Worm (Caenorhabditis elegans) whole organism, late embryonic: Measurements from ENCODE around the gene ins-7.
A peak's percentile ranks its signal among the peaks of the same experiment; 100 is the strongest.

Experiments used
- K09A11.1 ChIP-seq: sonication (generic microtip); optimal IDR thresholded peaks from 2 replicates; lab custom pipeline; 2017; ENCODE audit warnings: antibody characterized with exemption, mild to moderate bottlenecking, missing genetic modification characterization, missing compliant biosample characterization; ENCODE audit not compliant: insufficient read depth
- T23F11.4 ChIP-seq: fragments of 200-800 bp; sonication (Bioruptor generic); optimal IDR thresholded peaks from 2 replicates; lab custom pipeline; 2018; ENCODE audit warnings: mild to moderate bottlenecking, missing genetic modification characterization, missing compliant biosample characterization
- Y22D7AL.16 ChIP-seq: sonication (generic microtip); optimal IDR thresholded peaks from 2 replicates; lab custom pipeline; 2016; ENCODE audit warnings: missing genetic modification characterization, missing compliant biosample characterization
- ahr-1 ChIP-seq: sonication (generic microtip); optimal IDR thresholded peaks from 2 replicates; lab custom pipeline; 2016; ENCODE audit warnings: missing genetic modification characterization, missing compliant biosample characterization
- ceh-18 ChIP-seq: sonication (generic microtip); optimal IDR thresholded peaks from 2 replicates; lab custom pipeline; 2016; ENCODE audit warnings: missing genetic modification characterization, missing compliant biosample characterization
- ceh-2 ChIP-seq: sonication (generic microtip); optimal IDR thresholded peaks from 2 replicates; lab custom pipeline; 2016; ENCODE audit warnings: missing genotype, missing genetic modification characterization, missing compliant biosample characterization
- ceh-22 ChIP-seq: sonication (generic microtip); optimal IDR thresholded peaks from 2 replicates; lab custom pipeline; 2017; ENCODE audit warnings: missing biosample characterization, missing genetic modification characterization
- ceh-24 ChIP-seq: sonication (generic microtip); optimal IDR thresholded peaks from 2 replicates; lab custom pipeline; 2016; ENCODE audit warnings: mild to moderate bottlenecking, missing genetic modification characterization, missing compliant biosample characterization
- ceh-30 ChIP-seq: fragments of 150-350 bp; optimal IDR thresholded peaks from 2 replicates; lab custom pipeline; 2014; ENCODE audit warnings: missing biosample characterization, missing genetic modification characterization
- ceh-31 ChIP-seq: sonication (generic microtip); optimal IDR thresholded peaks from 2 replicates; lab custom pipeline; 2016; ENCODE audit warnings: missing genetic modification characterization, missing compliant biosample characterization
- ceh-34 ChIP-seq: sonication (generic microtip); optimal IDR thresholded peaks from 2 replicates; lab custom pipeline; 2016; ENCODE audit warnings: mild to moderate bottlenecking, missing genetic modification characterization, missing compliant biosample characterization
- ceh-45 ChIP-seq: fragments of 200-800 bp; sonication (Bioruptor generic); IDR thresholded peaks from 2 replicates; pipeline ENCODE4 v1.3.6; 2022; ENCODE audit warnings: missing genetic modification reagents, missing genetic modification characterization, missing compliant biosample characterization
- ceh-48 ChIP-seq: sonication (generic microtip); optimal IDR thresholded peaks from 2 replicates; lab custom pipeline; 2016; ENCODE audit warnings: missing genetic modification characterization, inconsistent platforms, missing compliant biosample characterization
- ceh-6 ChIP-seq: fragments of 200-800 bp; sonication (Bioruptor generic); optimal IDR thresholded peaks from 2 replicates; lab custom pipeline; 2018; ENCODE audit warnings: mild to moderate bottlenecking, missing genetic modification characterization, missing compliant biosample characterization
- che-1 ChIP-seq: sonication (generic microtip); optimal IDR thresholded peaks from 2 replicates; lab custom pipeline; 2016; ENCODE audit warnings: mild to moderate bottlenecking, missing genetic modification characterization, missing compliant biosample characterization
- dmd-4 ChIP-seq: sonication (generic microtip); optimal IDR thresholded peaks from 2 replicates; lab custom pipeline; 2016; ENCODE audit warnings: borderline replicate concordance, missing genetic modification characterization, missing compliant biosample characterization
- dve-1 ChIP-seq: sonication (generic microtip); optimal IDR thresholded peaks from 2 replicates; lab custom pipeline; 2017; ENCODE audit warnings: antibody characterized with exemption, mild to moderate bottlenecking, missing genetic modification characterization, missing compliant biosample characterization
- elt-2 ChIP-seq: sonication (generic microtip); optimal IDR thresholded peaks from 2 replicates; lab custom pipeline; 2016; ENCODE audit warnings: missing genetic modification reagents, missing genetic modification characterization, missing compliant biosample characterization
- elt-4 ChIP-seq: sonication (generic microtip); optimal IDR thresholded peaks from 2 replicates; lab custom pipeline; 2016; ENCODE audit warnings: missing genetic modification characterization, missing compliant biosample characterization
- eyg-1 ChIP-seq: sonication (generic microtip); optimal IDR thresholded peaks from 2 replicates; lab custom pipeline; 2016; ENCODE audit warnings: missing genotype, missing genetic modification characterization, missing compliant biosample characterization
- fkh-6 ChIP-seq: sonication (generic microtip); optimal IDR thresholded peaks from 2 replicates; lab custom pipeline; 2016; ENCODE audit warnings: missing genetic modification characterization, missing compliant biosample characterization
- gmeb-2 ChIP-seq: sonication (generic microtip); optimal IDR thresholded peaks from 2 replicates; lab custom pipeline; 2016; ENCODE audit warnings: missing genetic modification characterization, inconsistent platforms, missing compliant biosample characterization
- hlh-13 ChIP-seq: fragments of 200-800 bp; sonication (Bioruptor generic); optimal IDR thresholded peaks from 2 replicates; lab custom pipeline; 2018; ENCODE audit warnings: mild to moderate bottlenecking, missing genetic modification characterization, missing compliant biosample characterization
- hlh-30 ChIP-seq: sonication (generic microtip); optimal IDR thresholded peaks from 2 replicates; lab custom pipeline; 2017; ENCODE audit warnings: antibody characterized with exemption, missing genetic modification characterization, missing compliant biosample characterization; ENCODE audit not compliant: insufficient read depth
- hlh-6 ChIP-seq: sonication (generic microtip); optimal IDR thresholded peaks from 2 replicates; lab custom pipeline; 2016; ENCODE audit warnings: missing genotype, missing genetic modification characterization, missing compliant biosample characterization
- hlh-8 ChIP-seq: sonication (generic microtip); optimal IDR thresholded peaks from 2 replicates; lab custom pipeline; 2016; ENCODE audit warnings: missing genotype, missing genetic modification characterization, missing compliant biosample characterization
- madf-2 ChIP-seq: sonication (generic microtip); optimal IDR thresholded peaks from 2 replicates; lab custom pipeline; 2017; ENCODE audit warnings: missing genetic modification characterization, missing compliant biosample characterization
- mec-3 ChIP-seq: sonication (generic microtip); optimal IDR thresholded peaks from 2 replicates; lab custom pipeline; 2016; ENCODE audit warnings: borderline replicate concordance, missing genetic modification characterization, missing compliant biosample characterization
- npax-4 ChIP-seq: sonication (generic microtip); optimal IDR thresholded peaks from 2 replicates; lab custom pipeline; 2016; ENCODE audit warnings: missing genetic modification characterization, missing compliant biosample characterization
- odd-2 ChIP-seq: sonication (generic microtip); optimal IDR thresholded peaks from 2 replicates; lab custom pipeline; 2017; ENCODE audit warnings: antibody characterized with exemption, mild to moderate bottlenecking, missing genetic modification characterization, missing compliant biosample characterization
- pag-3 ChIP-seq: sonication (generic microtip); optimal IDR thresholded peaks from 2 replicates; lab custom pipeline; 2016; ENCODE audit warnings: missing compliant biosample characterization, missing genetic modification characterization, borderline replicate concordance
- pros-1 ChIP-seq: fragments of 150-350 bp; optimal IDR thresholded peaks from 2 replicates; lab custom pipeline; 2014; ENCODE audit warnings: missing biosample characterization, missing genetic modification reagents, missing genetic modification characterization
- rnt-1 ChIP-seq: sonication (generic microtip); optimal IDR thresholded peaks from 2 replicates; lab custom pipeline; 2016; ENCODE audit warnings: missing genetic modification characterization, missing compliant biosample characterization
- sdc-2 ChIP-seq: sonication (generic microtip); optimal IDR thresholded peaks from 2 replicates; lab custom pipeline; 2016; ENCODE audit warnings: missing genotype, missing genetic modification characterization, missing compliant biosample characterization
- sox-2 ChIP-seq: fragments of 200-800 bp; sonication (Bioruptor generic); IDR thresholded peaks from 2 replicates; pipeline ENCODE4 v1.3.6; 2022; ENCODE audit warnings: missing genetic modification reagents, missing genetic modification characterization, missing compliant biosample characterization
- sox-4 ChIP-seq: sonication (generic microtip); optimal IDR thresholded peaks from 2 replicates; lab custom pipeline; 2017; ENCODE audit warnings: mild to moderate bottlenecking, missing genetic modification characterization, inconsistent platforms, missing compliant biosample characterization
- syd-9 ChIP-seq: sonication (generic microtip); optimal IDR thresholded peaks from 2 replicates; lab custom pipeline; 2016; ENCODE audit warnings: mild to moderate bottlenecking, missing genetic modification characterization, moderate library complexity, missing compliant biosample characterization
- tbx-7 ChIP-seq: sonication (generic microtip); optimal IDR thresholded peaks from 2 replicates; lab custom pipeline; 2016; ENCODE audit warnings: missing genotype, missing genetic modification characterization, missing compliant biosample characterization
- unc-42 ChIP-seq: sonication (generic microtip); optimal IDR thresholded peaks from 2 replicates; lab custom pipeline; 2016; ENCODE audit warnings: missing genotype, missing genetic modification characterization, missing compliant biosample characterization
- unc-55 ChIP-seq: sonication (generic microtip); optimal IDR thresholded peaks from 2 replicates; lab custom pipeline; 2017; ENCODE audit warnings: missing biosample characterization, missing genetic modification reagents, missing genetic modification characterization
- unc-86 ChIP-seq: sonication (generic microtip); optimal IDR thresholded peaks from 2 replicates; lab custom pipeline; 2016; ENCODE audit warnings: missing genetic modification characterization, missing compliant biosample characterization
- zip-5 ChIP-seq: sonication (generic microtip); optimal IDR thresholded peaks from 2 replicates; lab custom pipeline; 2016; ENCODE audit warnings: missing genetic modification characterization, missing compliant biosample characterization

ins-7 gene

ce11 chrIV:9677226-9677992 is 5.2 kb downstream of the ins-7 start (continued):
- TF ChIP-seq tbx-7: no peak
- TF ChIP-seq hlh-8 (tag; lab: Kevin White, UChicago): no peak
- TF ChIP-seq npax-4 (tag; lab: Kevin White, UChicago): no peak
- peak; percentile 7 for TF ChIP-seq ceh-18 (tag; lab: Kevin White, UChicago)
- TF ChIP-seq pros-1 (tag; lab: Kevin White, UChicago): no peak
- TF ChIP-seq madf-2 (tag; lab: Kevin White, UChicago): no peak
- peak; percentile 53 for TF ChIP-seq ceh-31 (tag; lab: Kevin White, UChicago)
- TF ChIP-seq ceh-2 (tag; lab: Kevin White, UChicago): no peak
- peak; percentile 45 for TF ChIP-seq hlh-30 (tag; lab: Kevin White, UChicago)
- no peak for TF ChIP-seq ceh-22 (tag; lab: Kevin White, UChicago)
- TF ChIP-seq mec-3 (tag; lab: Kevin White, UChicago): no peak
- peak; percentile 88 for TF ChIP-seq unc-42 (tag; lab: Kevin White, UChicago)
- no peak for TF ChIP-seq eyg-1 (tag; lab: Kevin White, UChicago)
- TF ChIP-seq sox-2: no peak
- no peak for TF ChIP-seq unc-55 (GFP tag; lab: Kevin White, UChicago)
- no peak for TF ChIP-seq sox-4 (tag; lab: Kevin White, UChicago)
- TF ChIP-seq odd-2: no peak
- no peak for TF ChIP-seq gmeb-2 (tag; lab: Kevin White, UChicago)
- TF ChIP-seq ahr-1 (tag; lab: Kevin White, UChicago): no peak
- no peak for TF ChIP-seq ceh-34 (tag; lab: Kevin White, UChicago)
- no peak for TF ChIP-seq ceh-6 (GFP tag; lab: Kevin White, UChicago)
- TF ChIP-seq K09A11.1: no peak
- no peak for TF ChIP-seq ceh-45 (GFP tag; lab: Robert Waterston, UW)
- no peak for TF ChIP-seq syd-9 (tag; lab: Kevin White, UChicago)
- TF ChIP-seq hlh-6 (tag; lab: Kevin White, UChicago): no peak
- no peak for TF ChIP-seq hlh-13

ce11 chrIV:9676535-9676934 is 6.1 kb downstream of the ins-7 start:
- TF ChIP-seq unc-86 (tag; lab: Kevin White, UChicago) (no peak), elt-2 (tag; lab: Kevin White, UChicago) (peak; percentile 34)

- TF ChIP-seq unc-42 (tag; lab: Kevin White, UChicago) (peak; percentile 14), ceh-48 (no peak), Y22D7AL.16 (tag; lab: Kevin White, UChicago) (no peak), odd-2 (no peak)
Measured at ce11 chrIV:9675572-9675971, 7.1 kb downstream of the ins-7 start, which contains the start of gene nhr-34. nhr-34 (minus strand) TSS chrIV:9675672.

ce11 chrIV:9673683-9674336 is 8.8 kb downstream of the ins-7 start:
- no peak for TF ChIP-seq Y22D7AL.16 (tag; lab: Kevin White, UChicago)
- TF ChIP-seq ceh-34 (tag; lab: Kevin White, UChicago): no peak
- no peak for TF ChIP-seq dve-1 (tag; lab: Kevin White, UChicago)
- no peak for TF ChIP-seq ceh-30
- no peak for TF ChIP-seq sox-4 (tag; lab: Kevin White, UChicago)
- no peak for TF ChIP-seq pag-3 (tag; lab: Kevin White, UChicago)
- no peak for TF ChIP-seq che-1 (tag; lab: Kevin White, UChicago)
- no peak for TF ChIP-seq eyg-1 (tag; lab: Kevin White, UChicago)
- TF ChIP-seq ceh-18 (tag; lab: Kevin White, UChicago): no peak
- TF ChIP-seq mec-3 (tag; lab: Kevin White, UChicago): no peak
- no peak for TF ChIP-seq elt-4 (tag; lab: Kevin White, UChicago)
- TF ChIP-seq ceh-48: no peak
- TF ChIP-seq fkh-6 (tag; lab: Kevin White, UChicago): no peak
- TF ChIP-seq T23F11.4 (GFP tag; lab: Kevin White, UChicago): no peak
- TF ChIP-seq ceh-24 (tag; lab: Kevin White, UChicago): no peak
- TF ChIP-seq zip-5: no peak
- no peak for TF ChIP-seq dmd-4 (tag; lab: Kevin White, UChicago)
- TF ChIP-seq sdc-2: no peak
- TF ChIP-seq rnt-1 (tag; lab: Kevin White, UChicago): no peak
- TF ChIP-seq, all 69 proteins: peak for 0
